Fruit fly (Drosophila melanogaster) whole organism, embryonic: ENCODE data around the gene Cralbp.

Experiments used
- CG10209 ChIP-seq: fragments of 200-800 bp; sonication (Bioruptor generic); optimal IDR thresholded peaks from 3 replicates; lab custom pipeline; 2017; ENCODE audit warnings: missing biosample characterization, mild to moderate bottlenecking, missing genetic modification characterization, missing genetic modification reagents
- CG2889 ChIP-seq: fragments of 200-800 bp; sonication (Bioruptor generic); IDR thresholded peaks from 3 replicates; pipeline ENCODE4 v1.3.6; 2022; ENCODE audit warnings: missing biosample characterization, missing genetic modification characterization
- CG34376 ChIP-seq: fragments of 200-800 bp; sonication (Bioruptor generic); optimal IDR thresholded peaks from 2 replicates; lab custom pipeline; 2018; ENCODE audit warnings: missing biosample characterization, mild to moderate bottlenecking, missing genetic modification characterization
- CG4328 ChIP-seq: fragments of 200-800 bp; sonication (Bioruptor generic); optimal IDR thresholded peaks from 3 replicates; lab custom pipeline; 2017; ENCODE audit warnings: missing biosample characterization, missing genetic modification reagents, missing genetic modification characterization
- CG5245 ChIP-seq: fragments of 200-800 bp; sonication (Bioruptor generic); optimal IDR thresholded peaks from 3 replicates; lab custom pipeline; 2016; ENCODE audit warnings: missing biosample characterization, missing genetic modification characterization
- CG6765 ChIP-seq: fragments of 200-800 bp; sonication (Bioruptor generic); optimal IDR thresholded peaks from 3 replicates; lab custom pipeline; 2017; ENCODE audit warnings: missing biosample characterization, mild to moderate bottlenecking, missing genetic modification characterization
- CG7372 ChIP-seq: fragments of 200-800 bp; sonication (Bioruptor generic); IDR thresholded peaks from 2 replicates; pipeline ENCODE4 v1.3.6; 2022; ENCODE audit warnings: missing biosample characterization, missing genetic modification characterization
- aop ChIP-seq: fragments of 200-800 bp; sonication (Bioruptor generic); IDR thresholded peaks from 2 replicates; pipeline ENCODE4 v1.3.6; 2022; ENCODE audit warnings: missing biosample characterization, missing genetic modification characterization
- otp ChIP-seq: fragments of 200-800 bp; sonication (Bioruptor generic); IDR thresholded peaks from 3 replicates; pipeline ENCODE4, ENCODE4 v1.3.6; 2022; ENCODE audit warnings: missing biosample characterization, missing genetic modification characterization
- psq ChIP-seq: fragments of 200-800 bp; sonication (Bioruptor generic); optimal IDR thresholded peaks from 2 replicates; lab custom pipeline; 2017; ENCODE audit warnings: missing biosample characterization, missing genetic modification characterization
- pzg ChIP-seq: fragments of 200-800 bp; sonication (Bioruptor generic); optimal IDR thresholded peaks from 3 replicates; lab custom pipeline; 2018; ENCODE audit warnings: missing biosample characterization, mild to moderate bottlenecking, missing genetic modification characterization, moderate library complexity
- rib ChIP-seq: fragments of 200-800 bp; sonication (Bioruptor generic); IDR thresholded peaks from 2 replicates; pipeline ENCODE4 v1.3.6; 2022; ENCODE audit warnings: missing biosample characterization, missing genetic modification characterization
- slp2 ChIP-seq: fragments of 200-800 bp; sonication (Bioruptor generic); optimal IDR thresholded peaks from 2 replicates; lab custom pipeline; 2016; ENCODE audit warnings: missing biosample characterization, missing genetic modification characterization

dm6 chr3L:5802733-5803132, 16.2 kb upstream of the Cralbp start, which contains the start of gene CG42272:
- TF ChIP-seq CG5245 (GFP tag; lab: Kevin White, UChicago) (no peak), CG10209 (GFP tag; lab: Kevin White, UChicago) (no peak), slp2 (GFP tag; lab: Kevin White, UChicago) (no peak), CG34376 (GFP tag; lab: Kevin White, UChicago) (no peak), CG7372 (GFP tag; lab: Robert Waterston, UW) (no peak), CG4328 (GFP tag; lab: Kevin White, UChicago) (no peak), CG6765 (GFP tag; lab: Kevin White, UChicago) (no peak), CG2889 (GFP tag; lab: Robert Waterston, UW) (no peak), aop (GFP tag; lab: Robert Waterston, UW) (no peak), rib (GFP tag; lab: Robert Waterston, UW) (no peak), pzg (GFP tag; lab: Kevin White, UChicago) (no peak), psq (no peak), otp (no peak)
